Fruit fly (Drosophila melanogaster) whole organism, prepupa: ENCODE results near the gene Pi3K21B.

Experiments used
- CG10631 ChIP-seq: fragments of 200-800 bp; sonication (Bioruptor generic); optimal IDR thresholded peaks from 2 replicates; lab custom pipeline; 2016; ENCODE audit warnings: missing biosample characterization, missing genetic modification characterization
- CG11902 ChIP-seq: fragments of 200-800 bp; sonication (Bioruptor generic); optimal IDR thresholded peaks from 3 replicates; lab custom pipeline; 2016; ENCODE audit warnings: missing biosample characterization, missing genetic modification characterization
- CG6792 ChIP-seq: fragments of 200-800 bp; sonication (Bioruptor generic); optimal IDR thresholded peaks from 3 replicates; lab custom pipeline; 2016; ENCODE audit warnings: missing biosample characterization, missing genetic modification characterization
- CG7368 ChIP-seq: fragments of 200-800 bp; sonication (Bioruptor generic); optimal IDR thresholded peaks from 3 replicates; lab custom pipeline; 2016; ENCODE audit warnings: missing biosample characterization, missing genetic modification characterization
- Hr39 ChIP-seq: fragments of 200-800 bp; sonication (Bioruptor generic); optimal IDR thresholded peaks from 2 replicates; lab custom pipeline; 2016; ENCODE audit warnings: missing biosample characterization, missing genetic modification characterization
- Sox14 ChIP-seq: fragments of 200-800 bp; sonication (Bioruptor generic); optimal IDR thresholded peaks from 3 replicates; lab custom pipeline; 2016; ENCODE audit warnings: missing biosample characterization, missing genetic modification characterization
- cyc ChIP-seq: fragments of 200-800 bp; sonication (Bioruptor generic); optimal IDR thresholded peaks from 3 replicates; lab custom pipeline; 2016; ENCODE audit warnings: missing biosample characterization, missing genetic modification characterization
- esn ChIP-seq: fragments of 200-800 bp; sonication (Bioruptor generic); optimal IDR thresholded peaks from 2 replicates; lab custom pipeline; 2016; ENCODE audit warnings: missing biosample characterization, mild to moderate bottlenecking, missing genetic modification characterization, moderate library complexity
- net ChIP-seq: fragments of 200-800 bp; sonication (Bioruptor generic); optimal IDR thresholded peaks from 3 replicates; lab custom pipeline; 2016; ENCODE audit warnings: missing biosample characterization, missing genetic modification characterization
- ss ChIP-seq, 2 experiments: fragments of 200-800 bp; sonication (Bioruptor generic); optimal IDR thresholded peaks; 2 replicates in 1 of 2; 3 replicates in 1 of 2; lab custom pipeline; 2017 to 2018; ENCODE audit warnings: mild to moderate bottlenecking in 2 of 2, missing biosample characterization in 2 of 2, missing genetic modification characterization in 2 of 2, moderate library complexity in 1 of 2

DNA sequence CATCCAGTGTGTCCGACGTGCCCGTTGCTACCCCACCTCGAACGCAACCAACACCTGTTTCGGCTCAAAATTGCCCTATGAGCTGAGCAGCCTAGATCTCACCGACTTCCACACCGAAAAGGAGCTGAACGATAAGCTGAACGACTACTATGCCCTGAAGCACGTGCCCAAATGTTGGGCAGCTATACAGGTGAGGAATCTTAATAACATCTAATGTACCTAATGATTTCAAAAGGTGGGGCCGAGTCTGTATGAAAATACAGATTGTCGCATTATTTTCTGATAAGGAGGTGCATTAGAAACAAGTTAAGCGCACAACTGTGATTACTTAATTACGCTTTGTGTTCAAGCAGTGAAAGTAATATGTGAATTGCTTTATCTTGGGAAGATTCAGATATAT, 19.5 kb upstream of the Pi3K21B start, which contains the start of gene CG17078:
- TF ChIP-seq ss (GFP tag; optimal IDR thresholded peaks at IDR 0.05; lab: Kevin White, UChicago) (no peak), cyc (GFP tag; lab: Kevin White, UChicago) (no peak), CG11902 (GFP tag; lab: Kevin White, UChicago) (no peak), Hr39 (GFP tag; lab: Kevin White, UChicago) (no peak), CG7368 (GFP tag; lab: Kevin White, UChicago) (no peak), CG6792 (GFP tag; lab: Kevin White, UChicago) (no peak), CG10631 (GFP tag; lab: Kevin White, UChicago) (no peak), esn (GFP tag; lab: Kevin White, UChicago) (no peak), net (GFP tag; lab: Kevin White, UChicago) (no peak), Sox14 (GFP tag; lab: Kevin White, UChicago) (no peak)
